Fruit fly (Drosophila melanogaster) whole organism, embryonic: Measurements from ENCODE around the gene CG8142.

Experiments
- CG10321 ChIP-seq: fragments of 200-800 bp; sonication (Bioruptor generic); IDR thresholded peaks from 2 replicates; pipeline ENCODE4 v1.3.6; 2022; ENCODE audit warnings: missing biosample characterization, missing genetic modification characterization
- CG12104 ChIP-seq: fragments of 200-800 bp; sonication (Bioruptor generic); optimal IDR thresholded peaks from 3 replicates; lab custom pipeline; 2016; ENCODE audit warnings: missing biosample characterization, missing genetic modification characterization
- CG13123 ChIP-seq: fragments of 200-800 bp; sonication (Bioruptor generic); optimal IDR thresholded peaks from 2 replicates; lab custom pipeline; 2016; ENCODE audit warnings: missing biosample characterization, missing genetic modification characterization
- CG13296 ChIP-seq: fragments of 200-800 bp; sonication (Bioruptor generic); optimal IDR thresholded peaks from 3 replicates; lab custom pipeline; 2018; ENCODE audit warnings: missing biosample characterization, mild to moderate bottlenecking, missing genetic modification characterization
- CG14710 ChIP-seq: fragments of 200-800 bp; sonication (Bioruptor generic); optimal IDR thresholded peaks from 3 replicates; lab custom pipeline; 2019; ENCODE audit warnings: missing biosample characterization, mild to moderate bottlenecking, missing genetic modification characterization, moderate library complexity
- CG14860 ChIP-seq: fragments of 200-800 bp; sonication (Bioruptor generic); IDR thresholded peaks from 3 replicates; pipeline ENCODE4 v1.3.6; 2022; ENCODE audit warnings: missing biosample characterization, missing genetic modification characterization; ENCODE audit not compliant: partially characterized antibody
- CG15601 ChIP-seq: fragments of 200-800 bp; sonication (Bioruptor generic); optimal IDR thresholded peaks from 3 replicates; lab custom pipeline; 2019; ENCODE audit warnings: missing biosample characterization, mild to moderate bottlenecking, missing genetic modification characterization, moderate library complexity
- CG17568 ChIP-seq: fragments of 200-800 bp; sonication (Bioruptor generic); optimal IDR thresholded peaks from 2 replicates; lab custom pipeline; 2018; ENCODE audit warnings: missing biosample characterization, mild to moderate bottlenecking, missing genetic modification characterization, moderate library complexity
- CG31224 ChIP-seq: fragments of 200-800 bp; sonication (Bioruptor generic); IDR thresholded peaks from 2 replicates; pipeline ENCODE4 v1.3.6; 2022; ENCODE audit warnings: missing biosample characterization, missing genetic modification characterization
- CG34422 ChIP-seq: fragments of 200-800 bp; sonication (Bioruptor generic); IDR thresholded peaks from 3 replicates; pipeline ENCODE4 v1.3.6; 2022; ENCODE audit warnings: missing biosample characterization, missing genetic modification characterization
- CG7928 ChIP-seq: fragments of 200-800 bp; sonication (Bioruptor generic); optimal IDR thresholded peaks from 2 replicates; lab custom pipeline; 2017; ENCODE audit warnings: missing biosample characterization, mild to moderate bottlenecking, missing genetic modification characterization
- CG8281 ChIP-seq: fragments of 200-800 bp; sonication (Bioruptor generic); optimal IDR thresholded peaks from 2 replicates; lab custom pipeline; 2018; ENCODE audit warnings: missing biosample characterization, mild to moderate bottlenecking, missing genetic modification characterization, moderate library complexity
- CG8944 ChIP-seq: fragments of 200-800 bp; sonication (Bioruptor generic); optimal IDR thresholded peaks from 3 replicates; lab custom pipeline; 2016; ENCODE audit warnings: missing biosample characterization, missing genetic modification characterization
- D19A ChIP-seq: fragments of 200-800 bp; optimal IDR thresholded peaks from 3 replicates; lab custom pipeline; 2019; ENCODE audit warnings: missing biosample characterization, mild to moderate bottlenecking, missing genetic modification characterization, moderate library complexity
- D19B ChIP-seq: fragments of 200-800 bp; sonication (Bioruptor generic); optimal IDR thresholded peaks from 2 replicates; lab custom pipeline; 2017; ENCODE audit warnings: missing biosample characterization, mild to moderate bottlenecking, missing genetic modification characterization
- Dad ChIP-seq: fragments of 200-800 bp; sonication (Bioruptor generic); optimal IDR thresholded peaks from 3 replicates; lab custom pipeline; 2016; ENCODE audit warnings: missing biosample characterization, missing genetic modification characterization
- Ets97D ChIP-seq: fragments of 200-800 bp; sonication (Bioruptor generic); optimal IDR thresholded peaks from 3 replicates; lab custom pipeline; 2016; ENCODE audit warnings: missing biosample characterization, missing genetic modification characterization
- Gsc ChIP-seq: fragments of 200-800 bp; sonication (Bioruptor generic); IDR thresholded peaks from 2 replicates; pipeline ENCODE4 v1.3.6; 2022; ENCODE audit warnings: missing biosample characterization, missing genetic modification characterization
- Hand ChIP-seq: fragments of 200-800 bp; sonication (Bioruptor generic); optimal IDR thresholded peaks from 2 replicates; lab custom pipeline; 2017; ENCODE audit warnings: mild to moderate bottlenecking, missing biosample characterization, missing genetic modification reagents, missing genetic modification characterization
- HmgD ChIP-seq: fragments of 200-800 bp; sonication (Bioruptor generic); optimal IDR thresholded peaks from 3 replicates; lab custom pipeline; 2016; ENCODE audit warnings: missing biosample characterization, missing genetic modification characterization
- Hr39 ChIP-seq: fragments of >200 bp; optimal IDR thresholded peaks from 2 replicates; lab custom pipeline; 2017
- Hr51 ChIP-seq, 2 experiments: fragments of 200-800 bp; sonication (Bioruptor generic); optimal IDR thresholded peaks; 2 replicates in 1 of 2; 3 replicates in 1 of 2; lab custom pipeline; 2016 to 2018; ENCODE audit warnings: missing biosample characterization in 2 of 2, missing genetic modification characterization in 2 of 2, mild to moderate bottlenecking in 1 of 2, moderate library complexity in 1 of 2
- Lpt ChIP-seq: fragments of >200 bp; optimal IDR thresholded peaks from 2 replicates; lab custom pipeline; 2018; ENCODE audit warnings: missing biosample characterization, missing genetic modification characterization
- PHDP ChIP-seq: fragments of 200-800 bp; sonication (Bioruptor generic); optimal IDR thresholded peaks from 3 replicates; lab custom pipeline; 2018; ENCODE audit warnings: missing biosample characterization, mild to moderate bottlenecking, missing genetic modification characterization, moderate library complexity
- Rfx ChIP-seq: fragments of 200-800 bp; sonication (Bioruptor generic); IDR thresholded peaks from 2 replicates; pipeline ENCODE4 v1.3.6; 2022; ENCODE audit warnings: missing biosample characterization, missing genetic modification characterization
- Sin3A ChIP-seq: fragments of >200 bp; optimal IDR thresholded peaks from 2 replicates; lab custom pipeline; 2018
- Sox102F ChIP-seq: fragments of 200-800 bp; sonication (Bioruptor generic); optimal IDR thresholded peaks from 2 replicates; lab custom pipeline; 2018; ENCODE audit warnings: missing biosample characterization, mild to moderate bottlenecking, missing genetic modification characterization, moderate library complexity
- Spps ChIP-seq: fragments of 200-800 bp; sonication (Bioruptor generic); optimal IDR thresholded peaks from 2 replicates; lab custom pipeline; 2018; ENCODE audit warnings: missing biosample characterization, mild to moderate bottlenecking, missing genetic modification characterization
- aop ChIP-seq: fragments of 200-800 bp; sonication (Bioruptor generic); IDR thresholded peaks from 2 replicates; pipeline ENCODE4 v1.3.6; 2022; ENCODE audit warnings: missing biosample characterization, missing genetic modification characterization
- ara ChIP-seq: fragments of 200-800 bp; sonication (Bioruptor generic); IDR thresholded peaks from 2 replicates; pipeline ENCODE4 v1.3.6; 2022; ENCODE audit warnings: missing biosample characterization, missing genetic modification characterization
- bowl ChIP-seq: fragments of 200-800 bp; sonication (Bioruptor generic); IDR thresholded peaks from 2 replicates; pipeline ENCODE4 v1.3.6; 2022; ENCODE audit warnings: missing biosample characterization, missing genetic modification characterization
- btn ChIP-seq: fragments of 200-800 bp; sonication (Bioruptor generic); optimal IDR thresholded peaks from 2 replicates; lab custom pipeline; 2016; ENCODE audit warnings: missing biosample characterization, missing genetic modification characterization
- caup ChIP-seq: fragments of 200-800 bp; sonication (Bioruptor generic); optimal IDR thresholded peaks from 3 replicates; lab custom pipeline; 2017; ENCODE audit warnings: missing biosample characterization, mild to moderate bottlenecking, missing genetic modification characterization, moderate library complexity; ENCODE audit not compliant: severe bottlenecking
- crc ChIP-seq: fragments of 200-800 bp; sonication (Bioruptor generic); optimal IDR thresholded peaks from 2 replicates; lab custom pipeline; 2016; ENCODE audit warnings: missing biosample characterization, missing genetic modification characterization
- croc ChIP-seq: fragments of 200-800 bp; sonication (Bioruptor generic); conservative IDR thresholded peaks from 3 replicates; pipeline ENCODE4 v1.3.6; 2022; ENCODE audit warnings: missing biosample characterization, missing genetic modification characterization
- esg ChIP-seq: fragments of 200-800 bp; sonication (Bioruptor generic); conservative IDR thresholded peaks from 2 replicates; pipeline ENCODE4 v1.3.6; 2022; ENCODE audit warnings: missing biosample characterization, missing genetic modification characterization
- gcm ChIP-seq: fragments of 200-800 bp; sonication (Bioruptor generic); optimal IDR thresholded peaks from 2 replicates; lab custom pipeline; 2019; ENCODE audit warnings: missing biosample characterization, mild to moderate bottlenecking, missing genetic modification characterization, moderate library complexity
- ind ChIP-seq: fragments of 200-800 bp; sonication (Bioruptor generic); optimal IDR thresholded peaks from 3 replicates; lab custom pipeline; 2016; ENCODE audit warnings: missing biosample characterization, missing genetic modification characterization
- mirr ChIP-seq: fragments of 200-800 bp; sonication (Bioruptor generic); optimal IDR thresholded peaks from 3 replicates; lab custom pipeline; 2018; ENCODE audit warnings: missing biosample characterization, mild to moderate bottlenecking, missing genetic modification characterization
- mld ChIP-seq: fragments of 200-800 bp; sonication (Bioruptor generic); IDR thresholded peaks from 3 replicates; pipeline ENCODE4 v1.3.6; 2022; ENCODE audit warnings: missing biosample characterization, missing genetic modification characterization; ENCODE audit not compliant: partially characterized antibody
- nerfin-2 ChIP-seq: fragments of 200-800 bp; sonication (Bioruptor generic); IDR thresholded peaks from 2 replicates; pipeline ENCODE4 v1.3.6; 2022; ENCODE audit warnings: missing biosample characterization, missing genetic modification characterization; ENCODE audit not compliant: partially characterized antibody
- nom ChIP-seq: fragments of 200-800 bp; sonication (Bioruptor generic); optimal IDR thresholded peaks from 2 replicates; lab custom pipeline; 2017; ENCODE audit warnings: missing biosample characterization, missing genetic modification characterization, mild to moderate bottlenecking, moderate library complexity, missing genetic modification reagents
- prd ChIP-seq, 3 experiments: fragments of >200 bp in 2 of 3; fragments of 200-800 bp in 1 of 3; sonication (Bioruptor generic) in 1 of 3; optimal IDR thresholded peaks in 2 of 3; IDR thresholded peaks in 1 of 3; 2 replicates in 2 of 3; 3 replicates in 1 of 3; pipeline versions ENCODE4 v1.3.6 to Lab custom; 2017 to 2022; ENCODE audit warnings: missing biosample characterization in 1 of 3, missing genetic modification characterization in 1 of 3
- so ChIP-seq: fragments of 200-800 bp; sonication (Bioruptor generic); IDR thresholded peaks from 3 replicates; pipeline ENCODE4 v1.3.6; 2022; ENCODE audit warnings: missing biosample characterization, missing genetic modification characterization
- tap ChIP-seq: fragments of 200-800 bp; optimal IDR thresholded peaks from 3 replicates; lab custom pipeline; 2019; ENCODE audit warnings: missing biosample characterization, mild to moderate bottlenecking, missing genetic modification characterization, moderate library complexity
- tll ChIP-seq, 2 experiments: fragments of 200-800 bp in 1 of 2; fragments of >200 bp in 1 of 2; sonication (Bioruptor generic) in 1 of 2; optimal IDR thresholded peaks; 2 replicates each; lab custom pipeline; 2017 to 2019; ENCODE audit warnings: missing biosample characterization in 2 of 2, missing genetic modification characterization in 2 of 2, mild to moderate bottlenecking in 1 of 2, moderate library complexity in 1 of 2
- unpg ChIP-seq: fragments of 200-800 bp; sonication (Bioruptor generic); optimal IDR thresholded peaks from 3 replicates; lab custom pipeline; 2018; ENCODE audit warnings: missing biosample characterization, mild to moderate bottlenecking, missing genetic modification characterization, moderate library complexity
- zen2 ChIP-seq: fragments of 200-800 bp; sonication (Bioruptor generic); IDR thresholded peaks from 3 replicates; pipeline ENCODE4 v1.3.6; 2022; ENCODE audit warnings: missing biosample characterization, missing genetic modification characterization; ENCODE audit not compliant: partially characterized antibody

Gene CG8142

DNA sequence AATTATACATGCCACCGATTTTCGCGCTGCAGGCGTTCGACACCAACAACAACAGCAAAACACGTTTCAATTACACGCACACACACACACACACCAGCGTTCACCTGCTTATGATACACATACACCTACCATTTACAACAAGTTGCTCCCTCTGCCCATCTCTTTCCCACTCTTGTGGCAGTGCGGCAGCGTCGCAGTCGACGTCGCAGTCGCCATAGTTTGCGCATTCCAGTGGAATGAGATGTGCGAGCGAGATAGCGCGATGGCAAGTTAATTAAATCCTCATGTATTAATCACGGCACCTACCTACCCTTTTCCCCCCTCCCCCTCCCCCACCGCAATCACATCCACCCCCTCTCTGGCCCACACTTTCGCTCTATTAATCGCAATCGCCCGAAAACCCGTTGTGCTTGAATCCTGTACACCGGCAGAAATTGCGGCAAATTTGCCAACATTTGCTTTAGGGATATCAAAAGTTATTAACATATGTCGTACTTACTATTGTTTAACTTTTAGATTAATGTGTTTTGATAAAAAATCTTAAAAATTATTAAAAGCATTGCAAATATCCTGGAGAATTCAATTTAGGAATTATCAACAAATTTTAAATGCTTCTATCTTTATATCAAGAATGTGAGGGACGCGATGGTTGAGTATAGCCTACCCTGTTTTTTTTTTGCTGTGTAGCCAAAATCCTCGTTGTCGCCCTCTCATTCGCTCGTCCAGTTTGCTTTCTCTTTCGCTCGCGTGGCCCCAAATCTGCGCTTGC lies 42.0 kb downstream of the CG8142 start:
- TF ChIP-seq nom (GFP tag; lab: Kevin White, UChicago) (peak; percentile 38), CG31224 (no peak), PHDP (tag; lab: Kevin White, UChicago) (no peak), Gsc (GFP tag; lab: Robert Waterston, UW) (no peak), CG10321 (peak; percentile 75), Sox102F (GFP tag; lab: Kevin White, UChicago) (peak; percentile 43), CG13296 (GFP tag; lab: Kevin White, UChicago) (peak; percentile 14), tll (GFP tag; optimal IDR thresholded peaks at IDR 0.05; lab: Kevin White, UChicago) (no peak), crc (GFP tag; lab: Kevin White, UChicago) (no peak), CG34422 (GFP tag; lab: Robert Waterston, UW) (no peak; the same call in 2 of the 3 replicates), so (GFP tag; lab: Robert Waterston, UW) (no peak), croc (GFP tag; lab: Robert Waterston, UW) (peak; percentile 23; the same call in 1 of the 3 replicates), D19A (tag; lab: Kevin White, UChicago) (no peak), Spps (no peak), D19B (peak; percentile 17), mld (GFP tag; lab: Robert Waterston, UW) (no peak), ara (GFP tag; lab: Robert Waterston, UW) (peak; percentile 36; the same call in 1 of the 2 replicates), Sin3A (lab: Kevin White, UChicago) (no peak), tap (tag; lab: Kevin White, UChicago) (no peak), CG7928 (no peak), Rfx (GFP tag; lab: Robert Waterston, UW) (peak; percentile 28; the same call in 1 of the 2 replicates), ind (GFP tag; lab: Kevin White, UChicago) (peak; percentile 28), caup (GFP tag; lab: Kevin White, UChicago) (peak; percentile 16), nerfin-2 (GFP tag; lab: Robert Waterston, UW) (no peak), Ets97D (GFP tag; lab: Kevin White, UChicago) (no peak), aop (GFP tag; lab: Robert Waterston, UW) (no peak), Hr39 (lab: Kevin White, UChicago) (no peak), gcm (no peak), CG15601 (no peak), Hand (peak; percentile 28), prd (optimal IDR thresholded peaks at IDR 0.05; lab: Kevin White, UChicago) (no peak), prd (GFP tag; IDR thresholded peaks at IDR 0.05; lab: Robert Waterston, UW) (peak; percentile 57; the same call in 1 of the 3 replicates), esg (GFP tag; lab: Robert Waterston, UW) (no peak), HmgD (GFP tag; lab: Kevin White, UChicago) (no peak), CG14860 (GFP tag; lab: Robert Waterston, UW) (no peak), CG8944 (GFP tag; lab: Kevin White, UChicago) (no peak), zen2 (GFP tag; lab: Robert Waterston, UW) (no peak), mirr (GFP tag; lab: Kevin White, UChicago) (no peak), CG17568 (no peak), btn (no peak), Dad (GFP tag; lab: Kevin White, UChicago) (no peak), CG14710 (tag; lab: Kevin White, UChicago) (peak; percentile 6), Lpt (GFP tag; lab: Kevin White, UChicago) (no peak), CG13123 (GFP tag; lab: Kevin White, UChicago) (no peak), unpg (GFP tag; lab: Kevin White, UChicago) (peak; percentile 42), Hr51 (GFP tag; optimal IDR thresholded peaks at IDR 0.05; lab: Kevin White, UChicago) (peak in 1 of 2 experiments; percentile 60), bowl (GFP tag; lab: Robert Waterston, UW) (no peak), CG8281 (tag; lab: Kevin White, UChicago) (no peak), CG12104 (GFP tag; lab: Kevin White, UChicago) (peak; percentile 4)
